Fruit fly (Drosophila melanogaster) whole organism, embryonic: ENCODE results near the gene CG6959.
A peak's percentile ranks its signal among the peaks of the same experiment; 100 is the strongest.

Source experiments
- Adf1 ChIP-seq: fragments of 200-800 bp; sonication (Bioruptor generic); IDR thresholded peaks from 2 replicates; pipeline ENCODE4 v1.3.6; 2022; ENCODE audit warnings: missing biosample characterization, missing genetic modification characterization
- Antp ChIP-seq: fragments of 200-800 bp; sonication (Bioruptor generic); optimal IDR thresholded peaks from 3 replicates; lab custom pipeline; 2016; ENCODE audit warnings: missing biosample characterization, missing genetic modification characterization
- Bgb ChIP-seq: fragments of 200-800 bp; sonication (Bioruptor generic); IDR thresholded peaks from 2 replicates; pipeline ENCODE4 v1.3.6; 2022; ENCODE audit warnings: missing biosample characterization, missing genetic modification characterization; ENCODE audit not compliant: partially characterized antibody
- CG10274 ChIP-seq: fragments of 200-800 bp; sonication (Bioruptor generic); optimal IDR thresholded peaks from 3 replicates; lab custom pipeline; 2017; ENCODE audit warnings: missing biosample characterization, mild to moderate bottlenecking, missing genetic modification characterization
- CG10565 ChIP-seq: fragments of 200-800 bp; sonication (Bioruptor generic); optimal IDR thresholded peaks from 3 replicates; lab custom pipeline; 2016; ENCODE audit warnings: missing biosample characterization, mild to moderate bottlenecking, missing genetic modification characterization
- CG11723 ChIP-seq: fragments of 200-800 bp; sonication (Bioruptor generic); optimal IDR thresholded peaks from 2 replicates; lab custom pipeline; 2017; ENCODE audit warnings: missing biosample characterization, mild to moderate bottlenecking, missing genetic modification characterization
- CG12299 ChIP-seq: fragments of 200-800 bp; sonication (Bioruptor generic); optimal IDR thresholded peaks from 2 replicates; lab custom pipeline; 2018; ENCODE audit warnings: missing biosample characterization, mild to moderate bottlenecking, missing genetic modification characterization
- CG13894 ChIP-seq: fragments of 200-800 bp; sonication (Bioruptor generic); optimal IDR thresholded peaks from 3 replicates; lab custom pipeline; 2018; ENCODE audit warnings: missing biosample characterization, mild to moderate bottlenecking, missing genetic modification characterization, moderate library complexity
- CG2202 ChIP-seq: fragments of 200-800 bp; sonication (Bioruptor generic); optimal IDR thresholded peaks from 2 replicates; lab custom pipeline; 2018; ENCODE audit warnings: missing biosample characterization, mild to moderate bottlenecking, missing genetic modification characterization
- CG5180 ChIP-seq: fragments of 200-800 bp; sonication (Bioruptor generic); optimal IDR thresholded peaks from 3 replicates; lab custom pipeline; 2017; ENCODE audit warnings: missing biosample characterization, missing genetic modification characterization, mild to moderate bottlenecking, moderate library complexity, missing genetic modification reagents
- CG8359 ChIP-seq: fragments of 200-800 bp; sonication (Bioruptor generic); optimal IDR thresholded peaks from 2 replicates; lab custom pipeline; 2017; ENCODE audit warnings: missing biosample characterization, mild to moderate bottlenecking, missing genetic modification characterization, borderline replicate concordance
- CG9437 ChIP-seq: fragments of 200-800 bp; sonication (Bioruptor generic); optimal IDR thresholded peaks from 2 replicates; lab custom pipeline; 2018; ENCODE audit warnings: missing biosample characterization, mild to moderate bottlenecking, missing genetic modification characterization
- CG9932 ChIP-seq: fragments of 200-800 bp; sonication (Bioruptor generic); IDR thresholded peaks from 2 replicates; pipeline ENCODE4 v1.3.6; 2022; ENCODE audit warnings: missing biosample characterization, missing genetic modification characterization
- Dip3 ChIP-seq: fragments of 200-800 bp; sonication (Bioruptor generic); optimal IDR thresholded peaks from 3 replicates; lab custom pipeline; 2016; ENCODE audit warnings: missing biosample characterization, missing genetic modification characterization
- Drgx ChIP-seq: fragments of 200-800 bp; sonication (Bioruptor generic); IDR thresholded peaks from 2 replicates; pipeline ENCODE4 v1.3.6; 2022; ENCODE audit warnings: missing biosample characterization, missing genetic modification characterization
- Ets97D ChIP-seq: fragments of 200-800 bp; sonication (Bioruptor generic); optimal IDR thresholded peaks from 3 replicates; lab custom pipeline; 2016; ENCODE audit warnings: missing biosample characterization, missing genetic modification characterization
- Fer2 ChIP-seq: fragments of 200-800 bp; sonication (Bioruptor generic); optimal IDR thresholded peaks from 2 replicates; lab custom pipeline; 2018; ENCODE audit warnings: missing biosample characterization, mild to moderate bottlenecking, missing genetic modification characterization, moderate library complexity
- HLH3B ChIP-seq: fragments of 200-800 bp; sonication (Bioruptor generic); IDR thresholded peaks from 2 replicates; pipeline ENCODE4 v1.3.6; 2022; ENCODE audit warnings: missing biosample characterization, missing genetic modification characterization
- HLH4C ChIP-seq: fragments of 200-800 bp; sonication (Bioruptor generic); IDR thresholded peaks from 3 replicates; pipeline ENCODE4 v1.3.6; 2022; ENCODE audit warnings: missing biosample characterization, missing genetic modification characterization; ENCODE audit not compliant: partially characterized antibody
- Hr3 ChIP-seq: fragments of 200-800 bp; sonication (Bioruptor generic); optimal IDR thresholded peaks from 3 replicates; lab custom pipeline; 2016; ENCODE audit warnings: missing biosample characterization, missing genetic modification characterization
- Hr39 ChIP-seq: fragments of >200 bp; optimal IDR thresholded peaks from 2 replicates; lab custom pipeline; 2017
- MESR4 ChIP-seq: fragments of 200-800 bp; sonication (Bioruptor generic); optimal IDR thresholded peaks from 2 replicates; lab custom pipeline; 2018; ENCODE audit warnings: missing biosample characterization, mild to moderate bottlenecking, missing genetic modification characterization, moderate library complexity
- Mes4 ChIP-seq: fragments of 200-800 bp; sonication (Bioruptor generic); optimal IDR thresholded peaks from 2 replicates; lab custom pipeline; 2016; ENCODE audit warnings: missing biosample characterization, missing genetic modification characterization
- Nf-YB ChIP-seq: fragments of 200-800 bp; sonication (Bioruptor generic); optimal IDR thresholded peaks from 3 replicates; lab custom pipeline; 2019; ENCODE audit warnings: missing biosample characterization, mild to moderate bottlenecking, missing genetic modification characterization, moderate library complexity
- Poxn ChIP-seq: fragments of 200-800 bp; sonication (Bioruptor generic); IDR thresholded peaks from 2 replicates; pipeline ENCODE4 v1.3.6; 2022; ENCODE audit warnings: missing biosample characterization, missing genetic modification characterization
- Usf ChIP-seq: fragments of 200-800 bp; sonication (Bioruptor generic); optimal IDR thresholded peaks from 2 replicates; lab custom pipeline; 2017; ENCODE audit warnings: missing genotype, missing biosample characterization, missing genetic modification characterization
- bsh ChIP-seq, 2 experiments: fragments of 200-800 bp; sonication (Bioruptor generic); optimal IDR thresholded peaks; 2 replicates each; lab custom pipeline; 2017 to 2018; ENCODE audit warnings: mild to moderate bottlenecking in 2 of 2, missing biosample characterization in 2 of 2, missing genetic modification characterization in 2 of 2, moderate library complexity in 1 of 2
- cg ChIP-seq: fragments of 200-800 bp; sonication (Bioruptor generic); optimal IDR thresholded peaks from 3 replicates; lab custom pipeline; 2019; ENCODE audit warnings: missing biosample characterization, mild to moderate bottlenecking, missing genetic modification characterization, moderate library complexity
- chinmo ChIP-seq: fragments of 200-800 bp; sonication (Bioruptor generic); IDR thresholded peaks from 4 replicates; pipeline ENCODE4 v1.3.6; 2022; ENCODE audit warnings: missing biosample characterization, missing genetic modification characterization; ENCODE audit not compliant: partially characterized antibody
- crol ChIP-seq: fragments of 200-800 bp; sonication (Bioruptor generic); IDR thresholded peaks from 2 replicates; pipeline ENCODE4 v1.3.6; 2022; ENCODE audit warnings: missing biosample characterization, missing genetic modification characterization
- dan ChIP-seq: fragments of 200-800 bp; sonication (Bioruptor generic); IDR thresholded peaks from 2 replicates; pipeline ENCODE4 v1.3.6; 2022; ENCODE audit warnings: missing biosample characterization, missing genetic modification characterization
- dpn ChIP-seq, 2 experiments: fragments of 200-800 bp; sonication (Bioruptor generic); optimal IDR thresholded peaks; 3 replicates each; lab custom pipeline; 2016; ENCODE audit warnings: missing biosample characterization in 2 of 2, missing genetic modification characterization in 2 of 2
- emc ChIP-seq: fragments of 200-800 bp; sonication (Bioruptor generic); optimal IDR thresholded peaks from 2 replicates; lab custom pipeline; 2016; ENCODE audit warnings: missing biosample characterization, missing genetic modification characterization
- fd96Cb ChIP-seq: fragments of 200-800 bp; sonication (Bioruptor generic); optimal IDR thresholded peaks from 2 replicates; lab custom pipeline; 2018; ENCODE audit warnings: missing biosample characterization, mild to moderate bottlenecking, missing genetic modification characterization, moderate library complexity
- gcm2 ChIP-seq: fragments of 200-800 bp; sonication (Bioruptor generic); optimal IDR thresholded peaks from 2 replicates; lab custom pipeline; 2016; ENCODE audit warnings: missing biosample characterization, missing genetic modification characterization
- hkb ChIP-seq, 2 experiments: fragments of 200-800 bp in 1 of 2; fragments of >200 bp in 1 of 2; sonication (Bioruptor generic) in 1 of 2; IDR thresholded peaks in 1 of 2; optimal IDR thresholded peaks in 1 of 2; 2 replicates each; pipeline versions ENCODE4 v1.3.6 to Lab custom; 2017 to 2022; ENCODE audit warnings: missing biosample characterization in 1 of 2, missing genetic modification characterization in 1 of 2
- jumu ChIP-seq: fragments of 200-800 bp; sonication (Bioruptor generic); optimal IDR thresholded peaks from 3 replicates; lab custom pipeline; 2016; ENCODE audit warnings: missing biosample characterization, missing genetic modification characterization
- lbe ChIP-seq: fragments of 200-800 bp; sonication (Bioruptor generic); optimal IDR thresholded peaks from 2 replicates; lab custom pipeline; 2016; ENCODE audit warnings: missing biosample characterization, mild to moderate bottlenecking, missing genetic modification characterization
- nom ChIP-seq: fragments of 200-800 bp; sonication (Bioruptor generic); optimal IDR thresholded peaks from 2 replicates; lab custom pipeline; 2017; ENCODE audit warnings: missing biosample characterization, missing genetic modification characterization, mild to moderate bottlenecking, moderate library complexity, missing genetic modification reagents
- run ChIP-seq: fragments of 200-800 bp; sonication (Bioruptor generic); optimal IDR thresholded peaks from 3 replicates; lab custom pipeline; 2018; ENCODE audit warnings: missing biosample characterization, mild to moderate bottlenecking, missing genetic modification characterization
- sens-2 ChIP-seq: fragments of 200-800 bp; sonication (Bioruptor generic); IDR thresholded peaks from 2 replicates; pipeline ENCODE4 v1.3.6; 2022; ENCODE audit warnings: missing biosample characterization, missing genetic modification characterization
- so ChIP-seq: fragments of 200-800 bp; sonication (Bioruptor generic); IDR thresholded peaks from 3 replicates; pipeline ENCODE4 v1.3.6; 2022; ENCODE audit warnings: missing biosample characterization, missing genetic modification characterization
- sr ChIP-seq: fragments of 200-800 bp; sonication (Bioruptor generic); IDR thresholded peaks from 3 replicates; pipeline ENCODE4 v1.3.6; 2022; ENCODE audit warnings: missing biosample characterization, missing genetic modification characterization
- vvl ChIP-seq: fragments of 200-800 bp; sonication (Bioruptor generic); IDR thresholded peaks from 2 replicates; pipeline ENCODE4 v1.3.6; 2022; ENCODE audit warnings: missing biosample characterization, missing genetic modification characterization

CG6959 gene

DNA sequence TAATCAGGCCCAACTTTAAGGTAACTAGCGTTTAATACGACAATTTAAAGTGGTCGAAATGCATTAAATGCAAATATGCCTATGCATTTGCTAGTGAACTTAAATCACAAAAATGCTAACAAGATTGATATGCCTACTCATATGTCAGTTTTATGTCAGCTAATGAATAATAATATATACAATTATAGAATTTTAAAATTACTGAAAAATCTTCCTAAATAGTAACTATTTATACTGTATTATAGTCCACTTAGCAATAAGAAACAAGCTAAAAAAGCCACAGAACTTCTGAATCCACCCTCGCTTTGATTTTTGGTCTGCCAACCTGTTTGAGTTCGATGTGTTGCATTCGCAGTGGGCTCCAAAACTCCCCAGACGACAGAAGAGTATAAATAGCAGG lies 415 bp upstream of the CG6959 start (continued):
- peak; percentile 5; the same call in 1 of the 2 replicates for TF ChIP-seq vvl (GFP tag; lab: Robert Waterston, UW)
- TF ChIP-seq CG12299 (tag; lab: Kevin White, UChicago) = no peak
- TF ChIP-seq CG2202 (tag; lab: Kevin White, UChicago) = no peak
- no peak for TF ChIP-seq Fer2
- peak; percentile 93 for TF ChIP-seq hkb (optimal IDR thresholded peaks at IDR 0.05; lab: Kevin White, UChicago)
- TF ChIP-seq hkb (GFP tag; IDR thresholded peaks at IDR 0.05; lab: Robert Waterston, UW) = 0 out of 2 replicates have a peak, but pooled peaks have one; percentile 19
- TF ChIP-seq Antp (GFP tag; lab: Kevin White, UChicago) = no peak

- TF ChIP-seq cg (GFP tag; lab: Kevin White, UChicago) (peak; percentile 58), fd96Cb (tag; lab: Kevin White, UChicago) (no peak), emc (GFP tag; lab: Kevin White, UChicago) (no peak), crol (GFP tag; lab: Robert Waterston, UW) (peak; percentile 20; the same call in 1 of the 2 replicates), HLH4C (no peak), CG5180 (peak; percentile 72), lbe (GFP tag; lab: Kevin White, UChicago) (peak; percentile 28), Mes4 (GFP tag; lab: Kevin White, UChicago) (no peak), sr (GFP tag; lab: Robert Waterston, UW) (peak; percentile 77), CG11723 (GFP tag; lab: Kevin White, UChicago) (no peak), vvl (GFP tag; lab: Robert Waterston, UW) (peak; percentile 17; the same call in 1 of the 2 replicates), chinmo (GFP tag; lab: Robert Waterston, UW) (0 out of 4 replicates have a peak, but pooled peaks have one; percentile 53), Adf1 (GFP tag; lab: Robert Waterston, UW) (peak; percentile 95)
Observed at dm6 chr3R:11868562-11868961, 698 bp downstream of the CG6959 start.

DNA sequence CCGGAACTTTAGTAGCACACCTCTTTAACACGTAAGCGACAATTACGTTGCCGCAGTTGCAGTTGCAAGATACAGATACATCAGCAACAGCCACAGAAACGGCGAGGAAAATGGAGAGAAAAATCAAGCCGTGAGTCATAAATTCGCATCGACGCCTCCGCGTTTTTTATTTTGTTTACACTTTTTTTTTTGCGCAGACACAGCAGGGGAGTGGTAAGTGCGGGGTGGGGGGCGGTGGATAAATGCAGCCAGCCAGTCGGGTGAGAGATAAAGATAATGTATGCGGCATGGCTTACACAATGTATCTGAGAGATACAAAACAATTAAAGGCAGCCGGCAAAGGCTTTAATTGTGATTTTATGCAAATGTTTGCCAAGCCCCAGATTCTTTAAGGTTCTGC lies 4.1 kb downstream of the CG6959 start:
- TF ChIP-seq Drgx (peak; percentile 32; the same call in 1 of the 2 replicates), CG9437 (GFP tag; lab: Kevin White, UChicago) (no peak), CG8359 (no peak), nom (GFP tag; lab: Kevin White, UChicago) (peak; percentile 88), bsh (GFP tag; optimal IDR thresholded peaks at IDR 0.05; lab: Kevin White, UChicago) (peak in 1 of 2 experiments; percentile 39), CG9932 (GFP tag; lab: Robert Waterston, UW) (no peak), Ets97D (GFP tag; lab: Kevin White, UChicago) (no peak), Dip3 (GFP tag; lab: Kevin White, UChicago) (no peak), HLH3B (GFP tag; lab: Robert Waterston, UW) (no peak), sens-2 (GFP tag; lab: Robert Waterston, UW) (no peak), CG5180 (peak; percentile 10), gcm2 (GFP tag; lab: Kevin White, UChicago) (no peak), run (tag; lab: Kevin White, UChicago) (no peak), Hr3 (GFP tag; lab: Kevin White, UChicago) (no peak), Bgb (GFP tag; lab: Robert Waterston, UW) (no peak), dan (GFP tag; lab: Robert Waterston, UW) (no peak)
- TF ChIP-seq, all 482 proteins: peak for 4

DNA sequence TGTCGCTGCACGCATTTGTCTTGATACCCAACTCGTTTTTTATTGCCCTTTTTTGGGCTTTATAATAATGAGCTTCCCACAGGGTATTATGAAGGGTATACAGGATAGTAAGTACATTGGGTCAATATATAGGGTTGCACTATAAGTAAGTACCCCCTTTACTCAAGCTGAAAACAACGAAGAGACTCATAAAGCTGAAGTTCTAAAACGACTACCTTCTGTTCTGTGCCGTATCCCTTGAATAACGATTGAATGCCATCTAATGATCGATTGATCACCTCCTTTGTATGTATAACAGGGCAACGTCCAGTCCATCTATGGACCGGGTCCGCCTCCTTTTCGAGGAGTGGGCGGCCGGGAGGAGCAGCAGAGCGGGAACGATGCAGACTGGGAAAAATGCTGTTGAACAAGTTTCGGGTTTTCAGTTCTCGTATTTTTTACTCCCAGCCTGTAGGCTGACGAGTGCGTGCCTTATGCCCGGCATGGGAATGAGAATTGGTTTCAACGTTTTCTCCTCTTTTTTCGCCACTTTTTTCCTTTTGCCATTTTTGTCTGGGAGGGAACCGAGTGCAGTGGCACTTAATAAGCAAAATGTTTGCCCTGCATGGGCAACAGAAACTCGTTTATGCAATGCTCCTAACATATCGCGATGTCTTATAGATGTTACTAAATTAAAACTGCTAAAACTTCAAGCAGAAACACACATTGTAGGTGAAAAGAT lies 9.6 kb downstream of the CG6959 start:
- TF ChIP-seq dpn (GFP tag; optimal IDR thresholded peaks at IDR 0.05; lab: Kevin White, UChicago) (no peak), so (GFP tag; lab: Robert Waterston, UW) (no peak), CG10565 (GFP tag; lab: Kevin White, UChicago) (no peak), Hr39 (no peak), Poxn (GFP tag; lab: Robert Waterston, UW) (no peak), CG13894 (tag; lab: Kevin White, UChicago) (no peak), jumu (GFP tag; lab: Kevin White, UChicago) (no peak), nom (GFP tag; lab: Kevin White, UChicago) (peak; percentile 63), MESR4 (no peak), CG10274 (no peak), bsh (GFP tag; optimal IDR thresholded peaks at IDR 0.05; lab: Kevin White, UChicago) (peak in 1 of 2 experiments; percentile 41), Nf-YB (GFP tag; lab: Kevin White, UChicago) (no peak), Usf (GFP tag; lab: Kevin White, UChicago) (no peak), emc (GFP tag; lab: Kevin White, UChicago) (no peak)
